Fruit fly (Drosophila melanogaster) whole organism, larva: ENCODE measurements around the gene Dpp10.

ENCODE experiments used
- noc ChIP-seq: fragments of 200-800 bp; sonication (Bioruptor generic); optimal IDR thresholded peaks from 3 replicates; lab custom pipeline; 2019; ENCODE audit warnings: missing biosample characterization, mild to moderate bottlenecking, missing genetic modification characterization, moderate library complexity

The Dpp10 gene

DNA sequence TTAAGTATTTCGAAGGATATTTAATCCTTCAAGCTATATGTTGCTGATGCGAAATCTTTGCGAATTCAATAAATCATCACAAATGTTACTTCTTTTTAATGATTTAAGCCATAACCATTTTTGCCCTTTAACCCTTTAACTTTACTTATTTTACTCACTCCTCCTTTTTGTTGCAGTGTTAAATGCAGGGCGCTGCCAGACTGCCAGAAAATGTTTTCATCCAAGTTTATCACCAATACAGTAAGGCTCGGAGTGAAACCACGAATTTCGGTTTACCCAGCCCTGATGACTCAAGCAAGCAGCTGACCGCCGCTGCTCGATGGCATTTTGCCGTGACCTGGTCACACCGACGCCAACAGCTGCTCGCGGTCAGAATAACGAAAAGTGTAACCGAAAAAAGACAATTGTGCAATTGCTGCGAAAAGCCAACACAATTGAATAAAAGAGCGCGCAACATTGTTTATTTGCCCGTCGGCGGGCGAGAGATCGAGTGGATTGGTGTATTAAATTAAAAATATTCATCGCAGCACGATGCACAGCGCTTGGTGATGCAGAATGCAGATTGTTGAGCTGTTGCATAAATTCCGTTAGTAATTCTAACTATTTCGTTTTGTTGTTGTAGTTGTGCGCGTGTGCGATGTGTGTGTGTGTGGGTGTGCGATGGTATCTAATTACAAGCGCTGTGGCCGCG lies 10.0 kb upstream of the Dpp10 start, which contains the start of gene CG11050:
TSS of gene CG11050 (plus strand) at position 329 of the 691 bp plus-strand sequence.
- peak; percentile 16 for TF ChIP-seq noc

DNA sequence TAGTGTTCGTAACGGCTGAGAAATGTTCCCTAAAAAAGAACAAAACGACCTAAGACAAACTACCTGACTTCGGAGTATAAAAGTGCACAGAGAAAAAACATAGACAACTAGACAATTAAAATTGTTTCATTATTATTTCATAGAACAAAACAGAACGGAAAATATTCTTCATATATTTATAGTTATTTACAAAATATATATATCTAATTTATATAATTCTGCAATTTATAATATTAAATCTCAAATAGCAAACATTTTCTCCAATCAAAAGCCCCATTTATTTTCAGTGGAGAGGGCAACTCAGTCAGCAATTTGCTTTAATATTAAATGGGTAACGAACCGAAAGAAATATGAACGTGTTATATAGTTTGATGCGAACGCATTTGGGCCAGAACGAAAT lies 5.8 kb downstream of the Dpp10 start:
- no peak for TF ChIP-seq noc

DNA sequence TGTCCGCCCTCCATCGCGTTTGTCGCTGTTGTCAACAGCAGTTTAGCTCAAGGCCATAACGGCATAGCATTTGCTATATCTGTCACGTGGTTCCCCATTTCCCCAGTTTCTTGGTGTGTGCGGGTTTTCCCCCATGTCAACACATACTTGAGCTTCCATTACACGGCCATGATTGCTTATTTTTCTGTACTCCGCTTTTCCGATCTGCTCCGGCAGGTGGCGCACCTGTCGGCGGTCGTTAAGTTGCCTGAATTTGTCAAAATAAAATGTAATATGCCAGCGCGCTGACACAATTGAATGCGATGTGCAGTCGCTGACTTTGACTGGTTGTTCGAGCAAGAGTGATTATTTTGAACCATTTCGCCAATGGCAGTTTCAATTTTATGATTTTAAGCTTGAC lies 16.5 kb downstream of the Dpp10 start:
- no peak for TF ChIP-seq noc

- TF ChIP-seq noc = no peak
Measured at dm6 chr2L:6579045-6579444, 21.8 kb downstream of the Dpp10 start.

DNA sequence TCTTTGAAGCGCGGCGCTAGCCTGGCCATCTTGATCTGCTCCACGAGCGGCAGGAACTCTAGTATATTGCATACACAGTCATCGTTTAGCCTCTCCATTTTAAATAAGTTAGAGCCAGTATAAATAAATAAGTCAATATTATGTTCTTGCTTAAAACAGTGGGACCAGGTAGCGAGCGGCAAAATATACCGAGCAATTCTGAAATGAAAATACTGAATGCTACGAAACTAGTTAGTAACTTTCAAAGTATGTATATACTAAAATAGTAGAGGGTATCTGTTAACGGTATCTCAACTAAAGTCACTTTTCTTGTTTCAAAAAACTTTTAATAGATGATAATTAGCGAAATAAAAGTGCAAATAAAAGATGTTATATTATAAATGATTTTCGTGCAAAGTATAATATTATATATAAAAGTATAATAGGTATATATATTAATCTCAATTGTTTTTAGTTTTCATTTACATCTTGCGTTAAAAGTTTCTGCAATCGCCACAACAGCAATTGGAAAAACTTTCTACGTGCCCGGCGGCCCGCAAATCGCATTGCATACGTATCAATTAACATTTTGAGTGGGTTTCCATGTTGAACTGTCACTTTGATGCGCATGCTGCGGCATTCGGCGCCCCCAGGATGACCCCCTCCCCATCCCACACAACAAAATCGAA lies 34.7 kb downstream of the Dpp10 start, which contains the start of gene CG13766:
TSS of gene CG13766 (minus strand) at position 162 of the 668 bp plus-strand sequence.
- TF ChIP-seq noc = no peak

DNA sequence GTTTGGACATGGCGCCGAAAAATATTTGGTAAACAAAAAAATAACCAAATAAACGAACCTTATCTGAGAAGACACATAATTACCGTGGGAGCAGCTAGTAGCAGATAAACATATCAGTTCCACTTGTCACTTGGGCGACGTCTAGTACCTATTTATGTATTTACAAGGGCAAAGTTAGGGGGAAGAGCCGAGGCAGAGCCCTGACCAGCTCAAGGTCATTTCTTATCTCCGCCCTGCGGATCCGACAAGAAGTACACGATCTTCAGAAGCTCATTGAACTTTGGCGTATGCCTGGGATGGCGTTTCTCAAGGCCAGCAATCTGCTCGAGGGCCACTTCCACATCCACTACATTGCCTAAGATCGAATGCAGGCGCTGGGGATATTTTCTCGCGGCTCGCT lies 35.9 kb downstream of the Dpp10 start:
- TF ChIP-seq noc = peak; percentile 32

DNA sequence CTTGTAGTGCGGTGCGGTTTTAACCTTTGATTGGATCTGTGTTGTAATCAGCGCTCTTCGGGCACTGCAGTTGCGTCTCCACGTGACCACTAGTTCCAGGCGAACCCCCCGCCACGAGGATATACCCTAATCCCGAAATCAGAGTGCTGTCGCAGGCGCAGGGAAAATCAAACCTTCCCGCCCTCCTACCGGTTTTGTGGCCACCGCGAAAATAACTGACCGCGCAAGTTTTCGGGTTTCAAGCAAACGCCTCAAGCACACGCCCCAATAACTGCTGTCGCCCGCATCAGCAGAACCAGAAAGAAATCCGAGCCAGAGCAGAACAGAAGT lies 38.5 kb downstream of the Dpp10 start:
- no peak for TF ChIP-seq noc

DNA sequence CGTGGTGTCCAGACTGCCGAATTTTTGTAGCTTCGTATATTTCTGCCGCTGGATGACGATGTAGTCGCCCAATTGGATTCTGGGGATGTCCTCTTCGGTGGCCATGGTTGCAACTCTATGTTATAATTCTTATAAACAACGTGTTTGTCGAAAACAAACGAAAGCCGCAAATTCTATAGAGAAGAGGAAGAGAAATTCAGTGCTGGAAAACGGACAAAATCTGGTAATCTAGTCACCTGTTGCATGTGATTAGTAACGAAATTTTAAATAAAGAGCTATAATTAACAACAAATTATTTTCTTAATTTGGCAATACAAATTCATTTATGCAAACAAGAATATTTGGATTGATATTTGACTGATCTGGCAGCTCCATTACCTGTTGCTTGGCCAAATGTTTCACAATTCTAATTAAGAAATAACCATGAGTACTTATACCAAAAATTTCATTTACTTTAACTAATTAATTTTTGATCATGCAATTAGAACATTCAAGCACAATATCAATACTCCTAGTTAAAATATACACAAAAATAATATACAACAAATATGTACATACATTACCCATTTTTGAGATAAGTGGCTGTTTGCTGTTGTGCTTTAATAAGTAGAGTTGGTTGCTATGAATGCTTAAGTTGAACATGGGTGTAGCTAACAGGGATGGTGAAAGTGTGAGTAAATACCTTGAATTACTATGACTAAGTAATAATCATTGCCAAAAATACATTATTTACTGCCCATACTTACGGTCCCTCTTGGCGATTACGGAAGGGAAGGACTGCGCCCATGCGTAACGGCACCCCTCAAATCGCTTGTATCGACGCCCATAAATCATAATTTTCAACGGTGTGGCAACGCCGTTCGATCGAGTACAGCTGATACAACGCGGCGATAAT lies 39.2 kb downstream of the Dpp10 start, which contains the start of the genes Trmt6 and Ent2:
TSS of gene Trmt6 (minus strand) at position 827 of the 895 bp plus-strand sequence.
TSS of gene Ent2 (plus strand) at position 863 of the 895 bp plus-strand sequence.
- peak; percentile 95 for TF ChIP-seq noc

dm6 chr2L:6559131-6559530 lies 41.7 kb downstream of the Dpp10 start, which contains the start of gene COX5BL:
Gene COX5BL, plus strand, starts transcription at chr2L:6559431.
- TF ChIP-seq noc = no peak

dm6 chr2L:6557429-6558384 lies 43.2 kb downstream of the Dpp10 start, which contains the start of the genes IFT52 and COX5B:
Gene IFT52, minus strand, starts transcription at chr2L:6557502.
Gene COX5B, plus strand, starts transcription at chr2L:6557800.
- no peak for TF ChIP-seq noc

- TF ChIP-seq noc = no peak
Measured at dm6 chr2L:6553797-6554188, 47.1 kb downstream of the Dpp10 start.

dm6 chr2L:6553041-6553796 lies 47.6 kb downstream of the Dpp10 start:
- no peak for TF ChIP-seq noc

- TF ChIP-seq noc = no peak
Measured at dm6 chr2L:6552345-6552744, 48.5 kb downstream of the Dpp10 start.

DNA sequence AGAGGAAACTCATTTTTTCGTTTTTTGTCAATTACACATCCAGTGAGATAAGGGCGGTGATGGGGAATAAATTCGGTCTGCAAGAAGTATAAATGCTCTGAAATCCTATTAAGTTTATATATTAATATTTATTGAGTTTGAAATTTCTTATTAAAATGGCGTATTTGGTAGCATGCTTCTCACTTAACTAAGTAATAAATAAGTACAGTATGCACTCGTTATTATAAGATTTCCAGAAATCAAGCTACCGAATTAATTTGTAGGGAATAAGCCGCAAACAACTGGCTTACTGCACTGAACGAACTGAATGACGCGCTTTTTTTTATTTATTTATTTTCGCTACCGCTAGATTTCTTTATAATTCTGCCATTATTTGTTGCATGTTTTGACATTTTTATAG lies 49.4 kb downstream of the Dpp10 start:
- TF ChIP-seq noc = no peak

- no peak for TF ChIP-seq noc
Measured at dm6 chr2L:6550809-6551208, 50.1 kb downstream of the Dpp10 start.
